Worm (Caenorhabditis elegans) whole organism, L1 larva: ENCODE measurements around the gene C03G6.17.

ENCODE experiments used
- C04F5.9 ChIP-seq: sonication (generic microtip); optimal IDR thresholded peaks from 2 replicates; lab custom pipeline; 2016; ENCODE audit warnings: missing genetic modification characterization, missing compliant biosample characterization
- C16A3.4 ChIP-seq: fragments of 150-350 bp; optimal IDR thresholded peaks from 2 replicates; lab custom pipeline; 2014; ENCODE audit warnings: missing biosample characterization, missing genetic modification characterization
- C34B4.2 ChIP-seq: sonication (generic microtip); optimal IDR thresholded peaks from 2 replicates; lab custom pipeline; 2017; ENCODE audit warnings: mild to moderate bottlenecking, missing genetic modification characterization, missing compliant biosample characterization
- F16B12.6 ChIP-seq: fragments of 150-350 bp; optimal IDR thresholded peaks from 2 replicates; lab custom pipeline; 2014; ENCODE audit warnings: missing biosample characterization, missing genetic modification characterization
- Y116A8C.19 ChIP-seq: sonication (generic microtip); optimal IDR thresholded peaks from 2 replicates; lab custom pipeline; 2016; ENCODE audit warnings: missing compliant biosample characterization, missing genetic modification characterization, borderline replicate concordance
- alr-1 ChIP-seq: fragments of 200-800 bp; sonication (Bioruptor generic); optimal IDR thresholded peaks from 2 replicates; lab custom pipeline; 2018; ENCODE audit warnings: borderline replicate concordance, mild to moderate bottlenecking, missing genetic modification characterization, missing compliant biosample characterization
- ama-1 ChIP-seq: fragments of 150-350 bp; optimal IDR thresholded peaks from 2 replicates; lab custom pipeline; 2014
- blmp-1 ChIP-seq: fragments of 150-350 bp; optimal IDR thresholded peaks from 2 replicates; lab custom pipeline; 2014; ENCODE audit warnings: missing biosample characterization, missing genetic modification characterization
- ceh-63 ChIP-seq: fragments of 200-800 bp; sonication (Bioruptor generic); optimal IDR thresholded peaks from 2 replicates; lab custom pipeline; 2018; ENCODE audit warnings: mild to moderate bottlenecking, missing genetic modification characterization, missing compliant biosample characterization
- dpl-1 ChIP-seq, 3 experiments: fragments of 150-350 bp in 2 of 3; sonication (generic microtip) in 1 of 3; optimal IDR thresholded peaks; 2 replicates each; lab custom pipeline; 2014 to 2017; ENCODE audit warnings: missing biosample characterization in 3 of 3, missing genetic modification characterization in 3 of 3, missing genetic modification reagents in 3 of 3
- efl-1 ChIP-seq, 4 experiments: fragments of 150-350 bp; optimal IDR thresholded peaks in 3 of 4; peaks in 1 of 4; 1 replicate in 1 of 4; 2 replicates in 3 of 4; lab custom pipeline; 2014; ENCODE audit warnings: missing biosample characterization in 2 of 4, missing genetic modification characterization in 2 of 4, missing genetic modification reagents in 2 of 4
- efl-3 ChIP-seq: fragments of 200-800 bp; sonication (Bioruptor generic); optimal IDR thresholded peaks from 2 replicates; lab custom pipeline; 2018; ENCODE audit warnings: mild to moderate bottlenecking, missing genetic modification characterization, missing compliant biosample characterization
- elt-2 ChIP-seq: sonication (generic microtip); optimal IDR thresholded peaks from 2 replicates; lab custom pipeline; 2016; ENCODE audit warnings: missing genetic modification characterization, mild to moderate bottlenecking, inconsistent platforms, missing compliant biosample characterization, missing genetic modification reagents
- ets-5 ChIP-seq: fragments of 200-800 bp; sonication (Bioruptor generic); IDR thresholded peaks from 2 replicates; pipeline ENCODE4 v1.3.6; 2022; ENCODE audit warnings: missing genetic modification characterization, missing compliant biosample characterization
- fkh-10 ChIP-seq: sonication (generic microtip); optimal IDR thresholded peaks from 2 replicates; lab custom pipeline; 2017; ENCODE audit warnings: missing biosample characterization, missing genetic modification reagents, missing genetic modification characterization
- fkh-8 ChIP-seq: sonication (generic microtip); optimal IDR thresholded peaks from 2 replicates; lab custom pipeline; 2016; ENCODE audit warnings: mild to moderate bottlenecking, missing genetic modification characterization, missing compliant biosample characterization
- fos-1 ChIP-seq: fragments of 150-350 bp; optimal IDR thresholded peaks from 2 replicates; lab custom pipeline; 2014; ENCODE audit warnings: missing biosample characterization, missing genetic modification characterization
- grh-1 ChIP-seq: fragments of 200-800 bp; sonication (Bioruptor generic); IDR thresholded peaks from 2 replicates; pipeline ENCODE4 v1.3.6; 2022; ENCODE audit warnings: missing genetic modification reagents, missing genetic modification characterization, missing compliant biosample characterization
- hpl-2 ChIP-seq: fragments of 150-350 bp; optimal IDR thresholded peaks from 2 replicates; lab custom pipeline; 2014; ENCODE audit warnings: missing biosample characterization, missing genetic modification reagents, missing genetic modification characterization
- isw-1 ChIP-seq: fragments of 200-800 bp; sonication (Bioruptor generic); IDR thresholded peaks from 2 replicates; pipeline ENCODE4 v1.3.6; 2022; ENCODE audit warnings: missing genetic modification characterization, missing compliant biosample characterization
- lin-13 ChIP-seq: fragments of 150-350 bp; optimal IDR thresholded peaks from 2 replicates; lab custom pipeline; 2014; ENCODE audit warnings: missing biosample characterization, missing genetic modification reagents, missing genetic modification characterization
- lin-15B ChIP-seq: fragments of 150-350 bp; sonication (generic microtip); optimal IDR thresholded peaks from 3 replicates; lab custom pipeline; 2014; ENCODE audit warnings: missing biosample characterization, missing genetic modification characterization
- lin-39 ChIP-seq: fragments of 150-350 bp; optimal IDR thresholded peaks from 2 replicates; lab custom pipeline; 2014; ENCODE audit warnings: missing biosample characterization, missing genetic modification reagents, missing genetic modification characterization
- mab-9 ChIP-seq: fragments of 200-800 bp; sonication (Bioruptor generic); IDR thresholded peaks from 2 replicates; pipeline ENCODE4 v1.3.6; 2022; ENCODE audit warnings: missing genetic modification reagents, missing genetic modification characterization, missing compliant biosample characterization
- mep-1 ChIP-seq: fragments of 150-350 bp; optimal IDR thresholded peaks from 2 replicates; lab custom pipeline; 2014; ENCODE audit warnings: missing biosample characterization, missing genetic modification characterization
- nhr-237 ChIP-seq: fragments of 150-350 bp; optimal IDR thresholded peaks from 2 replicates; lab custom pipeline; 2014; ENCODE audit warnings: missing biosample characterization, missing genetic modification characterization
- nhr-71 ChIP-seq: sonication (generic microtip); optimal IDR thresholded peaks from 2 replicates; lab custom pipeline; 2016; ENCODE audit warnings: mild to moderate bottlenecking, missing genetic modification characterization, moderate library complexity, missing compliant biosample characterization
- nhr-76 ChIP-seq: sonication (generic microtip); optimal IDR thresholded peaks from 2 replicates; lab custom pipeline; 2017; ENCODE audit warnings: missing biosample characterization, missing genetic modification characterization
- nhr-90 ChIP-seq: sonication (generic microtip); optimal IDR thresholded peaks from 2 replicates; lab custom pipeline; 2016; ENCODE audit warnings: mild to moderate bottlenecking, missing genetic modification characterization, missing compliant biosample characterization; ENCODE audit not compliant: poor library complexity
- snu-23 ChIP-seq: sonication (generic microtip); optimal IDR thresholded peaks from 2 replicates; lab custom pipeline; 2016; ENCODE audit warnings: missing genetic modification characterization, missing compliant biosample characterization
- sptf-1 ChIP-seq: fragments of 150-350 bp; optimal IDR thresholded peaks from 2 replicates; lab custom pipeline; 2014; ENCODE audit warnings: missing biosample characterization, missing genetic modification characterization
- sup-37 ChIP-seq: fragments of 200-800 bp; sonication (Bioruptor generic); optimal IDR thresholded peaks from 2 replicates; lab custom pipeline; 2018; ENCODE audit warnings: mild to moderate bottlenecking, missing genetic modification characterization, missing compliant biosample characterization
- swsn-7 ChIP-seq: sonication (generic microtip); optimal IDR thresholded peaks from 2 replicates; lab custom pipeline; 2016; ENCODE audit warnings: missing genetic modification characterization, missing compliant biosample characterization
- tbx-2 ChIP-seq: sonication (generic microtip); optimal IDR thresholded peaks from 2 replicates; lab custom pipeline; 2016; ENCODE audit warnings: missing genetic modification characterization, missing compliant biosample characterization
- unc-130 ChIP-seq: fragments of 150-350 bp; optimal IDR thresholded peaks from 2 replicates; lab custom pipeline; 2017; ENCODE audit warnings: missing biosample characterization, missing genetic modification characterization, inconsistent platforms
- xbp-1 ChIP-seq: sonication (generic microtip); optimal IDR thresholded peaks from 2 replicates; lab custom pipeline; 2016; ENCODE audit warnings: missing genetic modification characterization, missing compliant biosample characterization
- zag-1 ChIP-seq: fragments of 150-350 bp; optimal IDR thresholded peaks from 2 replicates; lab custom pipeline; 2014; ENCODE audit warnings: missing biosample characterization, missing genetic modification characterization
- ztf-11 ChIP-seq, 2 experiments: sonication (generic microtip); optimal IDR thresholded peaks; 2 replicates each; lab custom pipeline; 2016 to 2017; ENCODE audit warnings: missing genetic modification characterization in 2 of 2, missing biosample characterization in 1 of 2, missing compliant biosample characterization in 1 of 2

The C03G6.17 gene

ce11 chrV:7374090-7374489, 6.8 kb downstream of the C03G6.17 start, which contains the start of gene srx-56:
Gene srx-56, plus strand, starts transcription at chrV:7374390.
- no peak for TF ChIP-seq fos-1 (tag; lab: Kevin White, UChicago)
- TF ChIP-seq fkh-8 (tag; lab: Kevin White, UChicago), result peak; percentile 50

- no peak for TF ChIP-seq zag-1 (tag; lab: Kevin White, UChicago)
- TF ChIP-seq ceh-63 (GFP tag; lab: Kevin White, UChicago), result no peak
- TF ChIP-seq efl-1 (optimal IDR thresholded peaks at IDR 0.05; lab: Kevin White, UChicago), result no peak
- TF ChIP-seq efl-1 (GFP tag; optimal IDR thresholded peaks at IDR 0.05 in 1 of 2; lab: Kevin White, UChicago), result peak in 1 of 2 experiments; percentile 77
- TF ChIP-seq ets-5 (GFP tag; lab: Robert Waterston, UW), result no peak
These were observed 11.3 kb downstream of the C03G6.17 start, which contains the start of gene srj-14 for ce11 chrV:7369578-7369977. Gene srj-14, plus strand, starts transcription at chrV:7369708.

- TF ChIP-seq nhr-71 (tag; lab: Kevin White, UChicago), result peak; percentile 5
- TF ChIP-seq isw-1 (GFP tag; lab: Robert Waterston, UW), result no peak
These were observed 16.0 kb downstream of the C03G6.17 start, which contains the start of gene exc-13 for ce11 chrV:7364951-7365350. Gene exc-13, plus strand, starts transcription at chrV:7365251.

- TF ChIP-seq sup-37, result no peak
- TF ChIP-seq elt-2 (tag; lab: Kevin White, UChicago), result peak; percentile 90
These were observed 16.8 kb downstream of the C03G6.17 start, which contains the start of gene cyp-35A2 for ce11 chrV:7364059-7364458. Gene cyp-35A2, minus strand, starts transcription at chrV:7364182.

- no peak for TF ChIP-seq efl-3 (GFP tag; lab: Kevin White, UChicago)
- no peak for TF ChIP-seq efl-1 (optimal IDR thresholded peaks at IDR 0.05; lab: Kevin White, UChicago)
- TF ChIP-seq efl-1 (GFP tag; optimal IDR thresholded peaks at IDR 0.05 in 1 of 2; lab: Kevin White, UChicago), result peak in 1 of 2 experiments; percentile 37
These were observed 19.2 kb downstream of the C03G6.17 start, which contains the start of gene cyp-35A1 for ce11 chrV:7361673-7362072. Gene cyp-35A1, minus strand, starts transcription at chrV:7361773.

- TF ChIP-seq C16A3.4 (no peak), fkh-10 (GFP tag; lab: Kevin White, UChicago) (no peak), mab-9 (GFP tag; lab: Robert Waterston, UW) (no peak), ztf-11 (tag; optimal IDR thresholded peaks at IDR 0.05; lab: Kevin White, UChicago) (no peak), C34B4.2 (tag; lab: Kevin White, UChicago) (no peak), xbp-1 (no peak), ama-1 (lab: Kevin White, UChicago) (no peak), dpl-1 (GFP tag; optimal IDR thresholded peaks at IDR 0.05; lab: Kevin White, UChicago) (no peak), sup-37 (no peak)
These were observed 23.8 kb downstream of the C03G6.17 start, which contains the start of gene C03G6.6 for ce11 chrV:7357132-7357531. Gene C03G6.6, plus strand, starts transcription at chrV:7357432.

- TF ChIP-seq alr-1 (tag; lab: Kevin White, UChicago) (no peak), nhr-76 (tag; lab: Kevin White, UChicago) (no peak), sptf-1 (tag; lab: Kevin White, UChicago) (no peak), unc-130 (tag; lab: Kevin White, UChicago) (no peak)
These were observed 24.2 kb downstream of the C03G6.17 start, which contains the start of gene C03G6.21 for ce11 chrV:7356684-7357083. Gene C03G6.21, minus strand, starts transcription at chrV:7356784.

- no peak for TF ChIP-seq ets-5 (GFP tag; lab: Robert Waterston, UW)
- no peak for TF ChIP-seq lin-13
- no peak for TF ChIP-seq C04F5.9 (tag; lab: Kevin White, UChicago)
- no peak for TF ChIP-seq mep-1 (tag; lab: Kevin White, UChicago)
- no peak for TF ChIP-seq lin-15B (tag; lab: Kevin White, UChicago)
- no peak for TF ChIP-seq blmp-1 (tag; lab: Kevin White, UChicago)
- TF ChIP-seq snu-23 (GFP tag; lab: Kevin White, UChicago), result no peak
- TF ChIP-seq unc-130 (tag; lab: Kevin White, UChicago), result no peak
- TF ChIP-seq nhr-237, result no peak
- no peak for TF ChIP-seq F16B12.6
- TF ChIP-seq swsn-7, result no peak
- TF ChIP-seq Y116A8C.19 (tag; lab: Kevin White, UChicago), result no peak
- no peak for TF ChIP-seq lin-39
- TF ChIP-seq elt-2 (tag; lab: Kevin White, UChicago), result no peak
- TF ChIP-seq grh-1 (GFP tag; lab: Robert Waterston, UW), result no peak
- no peak for TF ChIP-seq hpl-2 (GFP tag; lab: Kevin White, UChicago)
- TF ChIP-seq fkh-8 (tag; lab: Kevin White, UChicago), result no peak
- TF ChIP-seq tbx-2, result no peak
- TF ChIP-seq nhr-90 (tag; lab: Kevin White, UChicago), result no peak
These were observed 25.4 kb downstream of the C03G6.17 start, which contains the start of gene tag-293 for ce11 chrV:7355464-7355863. Gene tag-293, minus strand, starts transcription at chrV:7355564.
